Worm (Caenorhabditis elegans) whole organism, young adult: ENCODE measurements around the gene cox-6C.

Experiments
- B0261.1 ChIP-seq: sonication (generic microtip); optimal IDR thresholded peaks from 2 replicates; lab custom pipeline; 2016; ENCODE audit warnings: mild to moderate bottlenecking, missing genetic modification characterization, moderate library complexity, missing compliant biosample characterization
- C06A6.2 ChIP-seq: fragments of 200-800 bp; sonication (Bioruptor generic); conservative IDR thresholded peaks from 2 replicates; pipeline ENCODE4 v1.3.6; 2022; ENCODE audit warnings: missing genetic modification characterization, missing compliant biosample characterization
- unc-130 ChIP-seq: sonication (generic microtip); optimal IDR thresholded peaks from 2 replicates; lab custom pipeline; 2016; ENCODE audit warnings: missing genetic modification reagents, missing genetic modification characterization, missing compliant biosample characterization
- ztf-3 ChIP-seq: fragments of 200-800 bp; sonication (Bioruptor generic); optimal IDR thresholded peaks from 2 replicates; lab custom pipeline; 2018; ENCODE audit warnings: mild to moderate bottlenecking, missing genetic modification characterization, missing compliant biosample characterization
- ztf-6 ChIP-seq: fragments of 200-800 bp; sonication (Bioruptor generic); IDR thresholded peaks from 2 replicates; pipeline ENCODE4 v1.3.6; 2022; ENCODE audit warnings: missing genetic modification reagents, missing genetic modification characterization, missing compliant biosample characterization

- no peak for TF ChIP-seq C06A6.2 (GFP tag; lab: Robert Waterston, UW)
- TF ChIP-seq ztf-3 (GFP tag; lab: Kevin White, UChicago): no peak
- TF ChIP-seq B0261.1 (tag; lab: Kevin White, UChicago): no peak
- TF ChIP-seq ztf-6 (GFP tag; lab: Robert Waterston, UW): no peak
- TF ChIP-seq unc-130: no peak
Observed at ce11 chrIV:148756-149155, 22.2 kb downstream of the cox-6C start.
